Fruit fly (Drosophila melanogaster) Kc167 (cell line): Measurements from ENCODE around the gene CG43163.

Experiments used
- Myc ChIP-seq: fragments of >200 bp; optimal IDR thresholded peaks from 2 replicates; lab custom pipeline; 2017; ENCODE audit warnings: missing external identifiers
- Sin3A ChIP-seq: fragments of >200 bp; optimal IDR thresholded peaks from 2 replicates; lab custom pipeline; 2018; ENCODE audit warnings: missing external identifiers
- psq ChIP-seq: fragments of >200 bp; optimal IDR thresholded peaks from 2 replicates; lab custom pipeline; 2017; ENCODE audit warnings: missing external identifiers
- ttk ChIP-seq: sonication (Bioruptor generic); optimal IDR thresholded peaks from 2 replicates; lab custom pipeline; 2017; ENCODE audit warnings: missing external identifiers

dm6 chr3L:8534386-8535306 lies 27.7 kb upstream of the CG43163 start, which contains the start of gene ergic53:
- TF ChIP-seq psq (lab: Kevin White, UChicago) (no peak), Sin3A (lab: Kevin White, UChicago) (no peak), Myc (lab: Kevin White, UChicago) (no peak), ttk (lab: Kevin White, UChicago) (no peak)
